Worm (Caenorhabditis elegans) whole organism, young adult: ENCODE data around the gene B0280.11.

Source experiments
- B0019.2 ChIP-seq: fragments of 200-800 bp; sonication (Bioruptor generic); conservative IDR thresholded peaks from 2 replicates; pipeline ENCODE4 v1.3.6; 2022; ENCODE audit warnings: missing genetic modification reagents, missing genetic modification characterization, missing compliant biosample characterization
- B0261.1 ChIP-seq: sonication (generic microtip); optimal IDR thresholded peaks from 2 replicates; lab custom pipeline; 2016; ENCODE audit warnings: mild to moderate bottlenecking, missing genetic modification characterization, moderate library complexity, missing compliant biosample characterization
- F33H1.4 ChIP-seq: fragments of 200-800 bp; sonication (Bioruptor generic); IDR thresholded peaks from 2 replicates; pipeline ENCODE4 v1.3.6; 2022; ENCODE audit warnings: missing genetic modification reagents, missing genetic modification characterization, missing compliant biosample characterization
- F37B4.10 ChIP-seq: fragments of 200-800 bp; sonication (Bioruptor generic); IDR thresholded peaks from 2 replicates; pipeline ENCODE4 v1.3.6; 2022; ENCODE audit warnings: missing genetic modification characterization, missing compliant biosample characterization
- F57A8.1 ChIP-seq: fragments of 200-800 bp; sonication (Bioruptor generic); optimal IDR thresholded peaks from 2 replicates; lab custom pipeline; 2018; ENCODE audit warnings: mild to moderate bottlenecking, missing genetic modification characterization, moderate library complexity, missing compliant biosample characterization
- F57C9.4 ChIP-seq: sonication (generic microtip); optimal IDR thresholded peaks from 2 replicates; lab custom pipeline; 2017; ENCODE audit warnings: mild to moderate bottlenecking, missing genetic modification characterization, missing compliant biosample characterization
- K12H6.12 ChIP-seq: fragments of 200-800 bp; sonication (Bioruptor generic); optimal IDR thresholded peaks from 2 replicates; lab custom pipeline; 2018; ENCODE audit warnings: mild to moderate bottlenecking, missing genetic modification characterization, missing compliant biosample characterization
- T07F8.4 ChIP-seq: sonication (generic microtip); optimal IDR thresholded peaks from 2 replicates; lab custom pipeline; 2016; ENCODE audit warnings: mild to moderate bottlenecking, missing genetic modification characterization, moderate library complexity, missing compliant biosample characterization
- Y53F4B.3 ChIP-seq: fragments of 200-800 bp; sonication (Bioruptor generic); IDR thresholded peaks from 2 replicates; pipeline ENCODE4 v1.3.6; 2022; ENCODE audit warnings: missing genetic modification reagents, missing genetic modification characterization, missing compliant biosample characterization
- Y53G8AR.9 ChIP-seq: fragments of 200-800 bp; sonication (Bioruptor generic); conservative IDR thresholded peaks from 2 replicates; pipeline ENCODE4 v1.3.6; 2022; ENCODE audit warnings: missing genetic modification reagents, missing genetic modification characterization, missing compliant biosample characterization
- Y56A3A.18 ChIP-seq: fragments of 200-800 bp; sonication (Bioruptor generic); IDR thresholded peaks from 2 replicates; pipeline ENCODE4 v1.3.6; 2022; ENCODE audit warnings: missing genetic modification reagents, missing genetic modification characterization, missing compliant biosample characterization
- Y67H2A.10 ChIP-seq: fragments of 200-800 bp; sonication (Bioruptor generic); conservative IDR thresholded peaks from 2 replicates; pipeline ENCODE4 v1.3.6; 2022; ENCODE audit warnings: missing genetic modification reagents, missing genetic modification characterization, missing compliant biosample characterization
- Y95B8A.8 ChIP-seq: fragments of 200-800 bp; sonication (Bioruptor generic); IDR thresholded peaks from 2 replicates; pipeline ENCODE4 v1.3.6; 2022; ENCODE audit warnings: missing genetic modification reagents, missing genetic modification characterization, missing compliant biosample characterization
- akir-1 ChIP-seq: fragments of 200-800 bp; sonication (Bioruptor generic); optimal IDR thresholded peaks from 2 replicates; lab custom pipeline; 2018; ENCODE audit warnings: mild to moderate bottlenecking, missing genetic modification characterization, moderate library complexity, missing compliant biosample characterization
- aptf-3 ChIP-seq: fragments of 200-800 bp; sonication (Bioruptor generic); IDR thresholded peaks from 2 replicates; pipeline ENCODE4 v1.3.6; 2022; ENCODE audit warnings: missing genetic modification characterization, missing compliant biosample characterization
- bed-1 ChIP-seq: fragments of 200-800 bp; sonication (Bioruptor generic); IDR thresholded peaks from 2 replicates; pipeline ENCODE4 v1.3.6; 2022; ENCODE audit warnings: missing genetic modification reagents, missing genetic modification characterization, missing compliant biosample characterization
- bed-2 ChIP-seq: fragments of 200-800 bp; sonication (Bioruptor generic); IDR thresholded peaks from 2 replicates; pipeline ENCODE4 v1.3.6; 2022; ENCODE audit warnings: missing genetic modification reagents, missing genetic modification characterization, missing compliant biosample characterization
- cebp-1 ChIP-seq, 2 experiments: fragments of 200-800 bp in 1 of 2; sonication (Bioruptor generic) in 1 of 2; sonication (generic microtip) in 1 of 2; IDR thresholded peaks in 1 of 2; optimal IDR thresholded peaks in 1 of 2; 2 replicates each; pipeline versions ENCODE4 v1.3.6 to Lab custom; 2017 to 2022; ENCODE audit warnings: missing compliant biosample characterization in 2 of 2, missing genetic modification characterization in 2 of 2, mild to moderate bottlenecking in 1 of 2, missing genetic modification reagents in 1 of 2, moderate library complexity in 1 of 2
- ceh-100 ChIP-seq: fragments of 200-800 bp; sonication (Bioruptor generic); IDR thresholded peaks from 2 replicates; pipeline ENCODE4 v1.3.6; 2022; ENCODE audit warnings: missing genetic modification reagents, missing genetic modification characterization, missing compliant biosample characterization
- ceh-27 ChIP-seq: fragments of 200-800 bp; sonication (Bioruptor generic); optimal IDR thresholded peaks from 2 replicates; lab custom pipeline; 2018; ENCODE audit warnings: mild to moderate bottlenecking, missing genetic modification characterization, moderate library complexity, missing compliant biosample characterization
- dpl-1 ChIP-seq: fragments of 150-350 bp; optimal IDR thresholded peaks from 2 replicates; lab custom pipeline; 2014; ENCODE audit warnings: missing biosample characterization, missing genetic modification reagents, missing genetic modification characterization
- ets-4 ChIP-seq: fragments of 200-800 bp; sonication (Bioruptor generic); optimal IDR thresholded peaks from 2 replicates; lab custom pipeline; 2018; ENCODE audit warnings: mild to moderate bottlenecking, missing genetic modification characterization, missing compliant biosample characterization
- hlh-26 ChIP-seq: fragments of 200-800 bp; sonication (Bioruptor generic); conservative IDR thresholded peaks from 2 replicates; pipeline ENCODE4 v1.3.6; 2022; ENCODE audit warnings: missing genetic modification reagents, missing genetic modification characterization, missing compliant biosample characterization
- hmg-1.2 ChIP-seq: fragments of 200-800 bp; sonication (Bioruptor generic); IDR thresholded peaks from 2 replicates; pipeline ENCODE4 v1.3.6; 2022; ENCODE audit warnings: missing genetic modification reagents, missing genetic modification characterization, missing compliant biosample characterization
- hmg-20 ChIP-seq: fragments of 200-800 bp; sonication (Bioruptor generic); IDR thresholded peaks from 2 replicates; pipeline ENCODE4 v1.3.6; 2022; ENCODE audit warnings: missing genetic modification reagents, missing genetic modification characterization, missing compliant biosample characterization
- hrde-1 ChIP-seq: sonication (generic microtip); optimal IDR thresholded peaks from 2 replicates; lab custom pipeline; 2016; ENCODE audit warnings: missing genetic modification characterization, mild to moderate bottlenecking, missing compliant biosample characterization, moderate library complexity, missing genotype, missing genetic modification reagents, borderline replicate concordance
- let-526 ChIP-seq: fragments of 200-800 bp; sonication (Bioruptor generic); IDR thresholded peaks from 2 replicates; pipeline ENCODE4 v1.3.6; 2022; ENCODE audit warnings: missing genetic modification reagents, missing genetic modification characterization, missing compliant biosample characterization
- let-607 ChIP-seq, 2 experiments: fragments of 200-800 bp in 1 of 2; sonication (Bioruptor generic) in 1 of 2; sonication (generic microtip) in 1 of 2; optimal IDR thresholded peaks; 2 replicates each; lab custom pipeline; 2016 to 2018; ENCODE audit warnings: mild to moderate bottlenecking in 2 of 2, missing compliant biosample characterization in 2 of 2, missing genetic modification characterization in 2 of 2, moderate library complexity in 2 of 2, missing genotype in 1 of 2
- lin-26 ChIP-seq: fragments of 200-800 bp; sonication (Bioruptor generic); IDR thresholded peaks from 2 replicates; pipeline ENCODE4 v1.3.6; 2022; ENCODE audit warnings: missing genetic modification reagents, missing genetic modification characterization, missing compliant biosample characterization
- lin-40 ChIP-seq: sonication (generic microtip); optimal IDR thresholded peaks from 2 replicates; lab custom pipeline; 2016; ENCODE audit warnings: missing genetic modification characterization, mild to moderate bottlenecking, missing compliant biosample characterization, missing genotype, missing genetic modification reagents
- lin-54 ChIP-seq: fragments of 200-800 bp; sonication (Bioruptor generic); optimal IDR thresholded peaks from 2 replicates; lab custom pipeline; 2018; ENCODE audit warnings: mild to moderate bottlenecking, missing genetic modification characterization, missing compliant biosample characterization
- lsl-1 ChIP-seq: fragments of 200-800 bp; sonication (Bioruptor generic); optimal IDR thresholded peaks from 2 replicates; lab custom pipeline; 2018; ENCODE audit warnings: mild to moderate bottlenecking, missing genetic modification characterization, moderate library complexity, missing compliant biosample characterization
- lsy-27 ChIP-seq: sonication (generic microtip); optimal IDR thresholded peaks from 2 replicates; lab custom pipeline; 2017; ENCODE audit warnings: missing genetic modification characterization, mild to moderate bottlenecking, missing compliant biosample characterization, antibody characterized with exemption, missing genotype, borderline replicate concordance; ENCODE audit not compliant: insufficient read depth
- madf-10 ChIP-seq: sonication (generic microtip); optimal IDR thresholded peaks from 2 replicates; lab custom pipeline; 2016; ENCODE audit warnings: mild to moderate bottlenecking, missing genetic modification characterization, missing compliant biosample characterization
- mcd-1 ChIP-seq: fragments of 200-800 bp; sonication (Bioruptor generic); IDR thresholded peaks from 2 replicates; pipeline ENCODE4 v1.3.6; 2022; ENCODE audit warnings: missing genetic modification reagents, missing genetic modification characterization, missing compliant biosample characterization
- nfya-2 ChIP-seq: fragments of 200-800 bp; sonication (Bioruptor generic); IDR thresholded peaks from 2 replicates; pipeline ENCODE4 v1.3.6; 2022; ENCODE audit warnings: missing genetic modification reagents, missing genetic modification characterization, missing compliant biosample characterization
- nfyb-1 ChIP-seq: fragments of 200-800 bp; sonication (Bioruptor generic); IDR thresholded peaks from 2 replicates; pipeline ENCODE4 v1.3.6; 2022; ENCODE audit warnings: missing genetic modification reagents, missing genetic modification characterization, missing compliant biosample characterization
- nhr-120 ChIP-seq: fragments of 200-800 bp; sonication (Bioruptor generic); IDR thresholded peaks from 2 replicates; pipeline ENCODE4 v1.3.6; 2022; ENCODE audit warnings: missing genetic modification characterization, missing compliant biosample characterization
- nhr-179 ChIP-seq: sonication (generic microtip); optimal IDR thresholded peaks from 2 replicates; lab custom pipeline; 2016; ENCODE audit warnings: mild to moderate bottlenecking, missing genetic modification characterization, missing compliant biosample characterization
- nhr-80 ChIP-seq: sonication (generic microtip); optimal IDR thresholded peaks from 2 replicates; lab custom pipeline; 2016; ENCODE audit warnings: missing genetic modification characterization, missing compliant biosample characterization
- rec-8 ChIP-seq, 2 experiments: sonication (generic microtip); optimal IDR thresholded peaks; 2 replicates each; lab custom pipeline; 2016; ENCODE audit warnings: mild to moderate bottlenecking in 2 of 2, missing genetic modification characterization in 2 of 2, missing genetic modification reagents in 2 of 2, missing genotype in 2 of 2, missing biosample characterization in 1 of 2, missing compliant biosample characterization in 1 of 2, moderate library complexity in 1 of 2
- sdz-38 ChIP-seq: sonication (generic microtip); optimal IDR thresholded peaks from 2 replicates; lab custom pipeline; 2016; ENCODE audit warnings: missing genotype, missing genetic modification characterization, missing compliant biosample characterization
- tbx-9 ChIP-seq: sonication (generic microtip); optimal IDR thresholded peaks from 2 replicates; lab custom pipeline; 2016; ENCODE audit warnings: borderline replicate concordance, missing genetic modification characterization, inconsistent platforms, missing compliant biosample characterization
- unc-130 ChIP-seq: sonication (generic microtip); optimal IDR thresholded peaks from 2 replicates; lab custom pipeline; 2016; ENCODE audit warnings: missing genetic modification reagents, missing genetic modification characterization, missing compliant biosample characterization
- zfh-2 ChIP-seq: fragments of 200-800 bp; sonication (Bioruptor generic); conservative IDR thresholded peaks from 2 replicates; pipeline ENCODE4 v1.3.6; 2022; ENCODE audit warnings: missing genetic modification reagents, missing genetic modification characterization, missing compliant biosample characterization
- zim-3 ChIP-seq: sonication (generic microtip); optimal IDR thresholded peaks from 2 replicates; lab custom pipeline; 2017; ENCODE audit warnings: mild to moderate bottlenecking, missing genetic modification characterization, moderate library complexity, missing compliant biosample characterization
- ztf-3 ChIP-seq: fragments of 200-800 bp; sonication (Bioruptor generic); optimal IDR thresholded peaks from 2 replicates; lab custom pipeline; 2018; ENCODE audit warnings: mild to moderate bottlenecking, missing genetic modification characterization, missing compliant biosample characterization
- ztf-6 ChIP-seq: fragments of 200-800 bp; sonication (Bioruptor generic); IDR thresholded peaks from 2 replicates; pipeline ENCODE4 v1.3.6; 2022; ENCODE audit warnings: missing genetic modification reagents, missing genetic modification characterization, missing compliant biosample characterization

The B0280.11 gene

DNA sequence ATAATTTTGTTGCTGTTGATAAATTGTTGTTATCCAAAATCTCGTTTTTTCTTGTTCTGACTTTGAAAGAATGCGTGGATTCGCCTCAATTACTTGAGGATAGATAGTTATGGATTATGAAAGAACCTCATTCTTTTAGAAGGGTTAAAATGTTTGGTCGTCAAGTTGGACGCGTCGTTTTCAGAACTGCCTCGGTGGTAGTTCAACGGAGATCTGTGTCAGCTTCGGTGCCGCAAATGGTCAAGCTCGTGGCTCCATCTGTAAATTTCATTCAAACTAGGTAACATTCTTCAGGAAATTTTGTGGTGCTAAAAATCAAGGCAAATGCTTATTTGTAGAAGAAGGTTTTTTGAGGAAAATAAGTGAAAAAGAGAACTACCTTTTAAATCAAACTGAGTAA is 42.5 kb upstream of the B0280.11 start, which contains the start of gene ndab-2:
Gene ndab-2 (plus strand): TSS at position 140 of the 400 bp plus-strand sequence.
- no peak for TF ChIP-seq nhr-80 (tag; lab: Kevin White, UChicago)
- TF ChIP-seq hlh-26 (GFP tag; lab: Robert Waterston, UW), result no peak
- TF ChIP-seq ztf-3 (GFP tag; lab: Kevin White, UChicago), result no peak
- no peak for TF ChIP-seq B0019.2 (GFP tag; lab: Robert Waterston, UW)
- TF ChIP-seq unc-130 (GFP tag; lab: Kevin White, UChicago), result no peak
- TF ChIP-seq Y95B8A.8 (GFP tag; lab: Robert Waterston, UW), result no peak
- 0 out of 2 replicates have a peak, but pooled peaks have one; percentile 43 for TF ChIP-seq nfyb-1
- no peak for TF ChIP-seq ceh-27 (GFP tag; lab: Kevin White, UChicago)
- no peak for TF ChIP-seq bed-1
- no peak for TF ChIP-seq nhr-179
- no peak for TF ChIP-seq F37B4.10 (GFP tag; lab: Robert Waterston, UW)
- TF ChIP-seq hrde-1 (tag; lab: Kevin White, UChicago), result peak; percentile 71
- TF ChIP-seq Y53G8AR.9, result peak; percentile 89
- TF ChIP-seq akir-1 (GFP tag; lab: Kevin White, UChicago), result no peak
- no peak for TF ChIP-seq Y67H2A.10 (GFP tag; lab: Robert Waterston, UW)
- no peak for TF ChIP-seq K12H6.12 (tag; lab: Kevin White, UChicago)
- TF ChIP-seq Y56A3A.18 (GFP tag; lab: Robert Waterston, UW), result peak; percentile 75
- no peak for TF ChIP-seq nhr-120 (GFP tag; lab: Robert Waterston, UW)
- no peak for TF ChIP-seq sdz-38 (tag; lab: Kevin White, UChicago)
- no peak for TF ChIP-seq lsy-27
- no peak for TF ChIP-seq madf-10 (tag; lab: Kevin White, UChicago)
- TF ChIP-seq let-526 (GFP tag; lab: Robert Waterston, UW), result no peak
- no peak for TF ChIP-seq zim-3 (tag; lab: Kevin White, UChicago)
- TF ChIP-seq tbx-9 (tag; lab: Kevin White, UChicago), result no peak
- TF ChIP-seq bed-2 (GFP tag; lab: Robert Waterston, UW), result no peak
- peak; percentile 30; the same call in 1 of the 2 replicates for TF ChIP-seq hmg-1.2 (GFP tag; lab: Robert Waterston, UW)
- TF ChIP-seq F33H1.4 (GFP tag; lab: Robert Waterston, UW), result peak; percentile 59
- TF ChIP-seq T07F8.4 (tag; lab: Kevin White, UChicago), result no peak
- TF ChIP-seq Y53F4B.3 (GFP tag; lab: Robert Waterston, UW), result no peak
- TF ChIP-seq B0261.1 (tag; lab: Kevin White, UChicago), result no peak
- 0 out of 2 replicates have a peak, but pooled peaks have one; percentile 51 for TF ChIP-seq aptf-3 (GFP tag; lab: Robert Waterston, UW)
- no peak for TF ChIP-seq let-607 (tag; optimal IDR thresholded peaks at IDR 0.05; lab: Kevin White, UChicago)
- TF ChIP-seq lin-40 (tag; lab: Kevin White, UChicago), result no peak
- TF ChIP-seq ceh-100 (GFP tag; lab: Robert Waterston, UW), result peak; percentile 59; the same call in 1 of the 2 replicates
- peak; percentile 65 for TF ChIP-seq lin-54 (GFP tag; lab: Kevin White, UChicago)
- no peak for TF ChIP-seq F57A8.1 (GFP tag; lab: Kevin White, UChicago)
- TF ChIP-seq mcd-1, result peak; percentile 47; the same call in 1 of the 2 replicates
- no peak for TF ChIP-seq hmg-20 (GFP tag; lab: Robert Waterston, UW)
- no peak for TF ChIP-seq zfh-2 (GFP tag; lab: Robert Waterston, UW)
- TF ChIP-seq rec-8 (tag; optimal IDR thresholded peaks at IDR 0.05; lab: Kevin White, UChicago), result no peak
- no peak for TF ChIP-seq cebp-1 (GFP tag; IDR thresholded peaks at IDR 0.05; lab: Robert Waterston, UW)
- TF ChIP-seq cebp-1 (tag; optimal IDR thresholded peaks at IDR 0.05; lab: Kevin White, UChicago), result peak; percentile 49
- TF ChIP-seq nfya-2 (GFP tag; lab: Robert Waterston, UW), result no peak
- peak; percentile 33 for TF ChIP-seq lsl-1 (GFP tag; lab: Kevin White, UChicago)
- no peak for TF ChIP-seq ztf-6 (GFP tag; lab: Robert Waterston, UW)
- peak; percentile 62; the same call in 1 of the 2 replicates for TF ChIP-seq lin-26 (GFP tag; lab: Robert Waterston, UW)
- TF ChIP-seq ets-4, result no peak
- TF ChIP-seq F57C9.4 (tag; lab: Kevin White, UChicago), result no peak
- TF ChIP-seq dpl-1 (GFP tag; lab: Kevin White, UChicago), result no peak
